Fruit fly (Drosophila melanogaster): ENCODE results near the gene GATAe.

The GATAe gene

DNA sequence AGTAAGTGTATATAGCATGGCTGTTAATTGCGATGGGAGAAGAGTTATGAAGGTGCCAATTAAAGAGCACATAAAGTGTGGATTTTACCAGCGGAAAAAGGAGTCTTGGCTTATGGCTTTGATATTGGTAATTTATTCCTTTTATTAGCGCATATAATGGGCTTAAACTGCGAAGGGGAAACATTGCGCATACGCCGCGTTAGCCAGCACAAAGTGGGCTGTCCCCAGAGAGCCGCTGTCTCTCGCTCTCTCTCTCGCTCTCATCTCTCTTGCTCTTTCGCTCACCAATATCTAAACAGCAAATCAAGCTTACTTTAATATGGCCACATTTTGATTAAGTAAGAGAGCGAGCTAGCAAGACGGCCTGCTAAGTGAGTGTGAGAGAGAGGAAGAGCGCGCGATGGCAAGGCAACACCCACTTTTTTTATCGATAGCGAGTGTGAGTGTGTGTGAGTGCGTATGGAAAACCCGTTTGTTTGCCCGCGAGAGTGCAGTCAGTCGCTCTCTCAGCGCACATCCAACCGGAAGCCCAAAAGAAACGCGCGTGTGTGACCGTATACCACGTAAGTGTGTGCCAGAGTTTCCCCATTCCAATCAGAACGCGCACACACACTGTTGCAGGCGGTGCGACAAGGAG, 16.8 kb downstream of the GATAe start, which contains the start of gene pnr (continued):
- TF ChIP-seq sug (tag; optimal IDR thresholded peaks at IDR 0.05) (no peak), lbe (GFP tag; optimal IDR thresholded peaks at IDR 0.05) (peak; percentile 8), CG14860 (GFP tag; IDR thresholded peaks at IDR 0.05; ENCODE audit: partially characterized antibody) (no peak), Dfd (GFP tag; optimal IDR thresholded peaks at IDR 0.05) (no peak), CG9817 (tag; optimal IDR thresholded peaks at IDR 0.05) (no peak), CG9215 (GFP tag; IDR thresholded peaks at IDR 0.05) (no peak), BtbVII (GFP tag; optimal IDR thresholded peaks at IDR 0.05) (no peak), D (optimal IDR thresholded peaks at IDR 0.05) (peak; percentile 66), D (GFP tag; optimal IDR thresholded peaks at IDR 0.05) (no peak), ATbp (GFP tag; optimal IDR thresholded peaks at IDR 0.05) (no peak), exex (tag; optimal IDR thresholded peaks at IDR 0.05) (peak; percentile 35), salm (tag; optimal IDR thresholded peaks at IDR 0.05) (no peak), Dbx (GFP tag; IDR thresholded peaks at IDR 0.05) (0 out of 3 replicates have a peak, but pooled peaks have one; percentile 36), Xrp1 (GFP tag; IDR thresholded peaks at IDR 0.05) (0 out of 2 replicates have a peak, but pooled peaks have one; percentile 20), zen (tag; optimal IDR thresholded peaks at IDR 0.05) (peak; percentile 8), run (tag; optimal IDR thresholded peaks at IDR 0.05) (peak; percentile 8), CG18599 (GFP tag; optimal IDR thresholded peaks at IDR 0.05) (no peak), CG2129 (GFP tag; IDR thresholded peaks at IDR 0.05; ENCODE audit: partially characterized antibody) (no peak), CG8765 (GFP tag; IDR thresholded peaks at IDR 0.05) (no peak), CG2120 (GFP tag; optimal IDR thresholded peaks at IDR 0.05) (no peak), grau (tag; optimal IDR thresholded peaks at IDR 0.05) (no peak), vvl (GFP tag; IDR thresholded peaks at IDR 0.05) (peak; percentile 86), br (optimal IDR thresholded peaks at IDR 0.05) (no peak), CG34422 (GFP tag; IDR thresholded peaks at IDR 0.05) (no peak), cg (GFP tag; optimal IDR thresholded peaks at IDR 0.05) (peak; percentile 99), esg (GFP tag; conservative IDR thresholded peaks at IDR 0.05) (no peak), CG2889 (GFP tag; IDR thresholded peaks at IDR 0.05) (no peak), jumu (GFP tag; optimal IDR thresholded peaks at IDR 0.05) (no peak), E2f1 (GFP tag; IDR thresholded peaks at IDR 0.05) (no peak), oc (tag; optimal IDR thresholded peaks at IDR 0.05) (peak; percentile 87), Usf (GFP tag; optimal IDR thresholded peaks at IDR 0.05) (no peak), gfzf (GFP tag; optimal IDR thresholded peaks at IDR 0.05) (peak; percentile 5), Sry-δ (GFP tag; optimal IDR thresholded peaks at IDR 0.05) (no peak), GATAe (GFP tag; conservative IDR thresholded peaks at IDR 0.05) (peak; percentile 99), dysf (GFP tag; IDR thresholded peaks at IDR 0.05) (no peak), Antp (GFP tag; optimal IDR thresholded peaks at IDR 0.05) (no peak), croc (GFP tag; conservative IDR thresholded peaks at IDR 0.05) (no peak), Lpt (GFP tag; optimal IDR thresholded peaks at IDR 0.05) (no peak), CG10274 (GFP tag; optimal IDR thresholded peaks at IDR 0.05) (no peak), chinmo (GFP tag; IDR thresholded peaks at IDR 0.05; ENCODE audit: partially characterized antibody) (peak; percentile 89), CG6254 (GFP tag; optimal IDR thresholded peaks at IDR 0.05) (peak; percentile 26), emc (GFP tag; optimal IDR thresholded peaks at IDR 0.05) (no peak), HHEX (GFP tag; optimal IDR thresholded peaks at IDR 0.05) (peak; percentile 42), crol (GFP tag; IDR thresholded peaks at IDR 0.05) (peak; percentile 21; the same call in 1 of the 2 replicates), CG4854 (GFP tag; optimal IDR thresholded peaks at IDR 0.05) (no peak), Meics (GFP tag; optimal IDR thresholded peaks at IDR 0.05) (no peak), CG10209 (GFP tag; optimal IDR thresholded peaks at IDR 0.05) (no peak), CG7556 (GFP tag; optimal IDR thresholded peaks at IDR 0.05) (no peak), nmo (GFP tag; optimal IDR thresholded peaks at IDR 0.05) (peak; percentile 50), H15 (GFP tag; IDR thresholded peaks at IDR 0.05) (no peak), NK7.1 (GFP tag; optimal IDR thresholded peaks at IDR 0.05) (no peak)

All from whole organism, embryonic.